Worm (Caenorhabditis elegans) whole organism, L4 larva: ENCODE measurements around the gene ttll-15.

ENCODE experiments used
- F26F4.8 ChIP-seq: fragments of 200-800 bp; sonication (Bioruptor generic); conservative IDR thresholded peaks from 2 replicates; pipeline ENCODE4 v1.3.6; 2022; ENCODE audit warnings: missing genetic modification characterization, missing compliant biosample characterization
- T20F7.1 ChIP-seq: fragments of 200-800 bp; sonication (Bioruptor generic); optimal IDR thresholded peaks from 2 replicates; lab custom pipeline; 2018; ENCODE audit warnings: mild to moderate bottlenecking, missing genetic modification characterization, missing compliant biosample characterization
- Y105C5A.15 ChIP-seq: fragments of 200-800 bp; sonication (Bioruptor generic); IDR thresholded peaks from 2 replicates; pipeline ENCODE4 v1.3.6; 2022; ENCODE audit warnings: missing genetic modification characterization, missing compliant biosample characterization
- ZK546.5 ChIP-seq, 2 experiments: sonication (generic microtip); optimal IDR thresholded peaks; 2 replicates each; lab custom pipeline; 2017; ENCODE audit warnings: missing biosample characterization in 2 of 2, missing genetic modification characterization in 2 of 2
- aha-1 ChIP-seq: fragments of 150-350 bp; peaks from one replicate; lab custom pipeline; 2014; ENCODE audit warnings: missing biosample characterization, missing genetic modification characterization
- ceh-32 ChIP-seq: sonication (generic microtip); optimal IDR thresholded peaks from 2 replicates; lab custom pipeline; 2016; ENCODE audit warnings: mild to moderate bottlenecking, missing genetic modification characterization, missing compliant biosample characterization; ENCODE audit not compliant: poor library complexity
- ceh-82 ChIP-seq: sonication (generic microtip); optimal IDR thresholded peaks from 2 replicates; lab custom pipeline; 2017; ENCODE audit warnings: missing biosample characterization, missing genetic modification characterization
- cey-2 ChIP-seq: sonication (generic microtip); optimal IDR thresholded peaks from 3 replicates; lab custom pipeline; 2017; ENCODE audit warnings: missing genetic modification characterization, mild to moderate bottlenecking, missing compliant biosample characterization, antibody characterized with exemption, borderline replicate concordance; ENCODE audit not compliant: insufficient read depth
- ctbp-1 ChIP-seq: fragments of 200-800 bp; sonication (Bioruptor generic); IDR thresholded peaks from 2 replicates; pipeline ENCODE4 v1.3.6; 2022; ENCODE audit warnings: missing genetic modification reagents, missing genetic modification characterization, missing compliant biosample characterization
- daf-12 ChIP-seq: fragments of 150-350 bp; optimal IDR thresholded peaks from 2 replicates; lab custom pipeline; 2014; ENCODE audit warnings: missing biosample characterization, missing genetic modification reagents, missing genetic modification characterization
- daf-16 ChIP-seq, 3 experiments: sonication (generic microtip); optimal IDR thresholded peaks; 2 replicates each; lab custom pipeline; 2016 to 2017; ENCODE audit warnings: missing genetic modification characterization in 3 of 3, missing genetic modification reagents in 3 of 3, mild to moderate bottlenecking in 2 of 3, missing compliant biosample characterization in 2 of 3, missing biosample characterization in 1 of 3, moderate library complexity in 1 of 3
- daf-19 ChIP-seq: fragments of 200-800 bp; sonication (Bioruptor generic); conservative IDR thresholded peaks from 2 replicates; pipeline ENCODE4 v1.3.6; 2022; ENCODE audit warnings: missing genetic modification characterization, missing compliant biosample characterization
- dmd-6 ChIP-seq: fragments of 200-800 bp; sonication (Bioruptor generic); IDR thresholded peaks from 2 replicates; pipeline ENCODE4 v1.3.6; 2022; ENCODE audit warnings: missing genetic modification reagents, missing genetic modification characterization, missing compliant biosample characterization
- hif-1 ChIP-seq, 2 experiments: sonication (generic microtip); optimal IDR thresholded peaks; 2 replicates each; lab custom pipeline; 2016 to 2017; ENCODE audit warnings: missing compliant biosample characterization in 2 of 2, missing genetic modification characterization in 2 of 2, missing genetic modification reagents in 2 of 2, missing genotype in 2 of 2, mild to moderate bottlenecking in 1 of 2
- hlh-11 ChIP-seq: fragments of 200-800 bp; sonication (Bioruptor generic); optimal IDR thresholded peaks from 2 replicates; lab custom pipeline; 2018; ENCODE audit warnings: mild to moderate bottlenecking, missing genetic modification characterization, missing compliant biosample characterization
- hlh-30 ChIP-seq: sonication (generic microtip); optimal IDR thresholded peaks from 2 replicates; lab custom pipeline; 2017; ENCODE audit warnings: antibody characterized with exemption, mild to moderate bottlenecking, missing genetic modification characterization, missing compliant biosample characterization; ENCODE audit not compliant: insufficient read depth
- jun-1 ChIP-seq: fragments of 150-350 bp; optimal IDR thresholded peaks from 2 replicates; lab custom pipeline; 2014; ENCODE audit warnings: missing biosample characterization, missing genetic modification reagents, missing genetic modification characterization
- lim-7 ChIP-seq: fragments of 200-800 bp; sonication (Bioruptor generic); IDR thresholded peaks from 2 replicates; pipeline ENCODE4 v1.3.6; 2022; ENCODE audit warnings: missing genetic modification characterization, missing compliant biosample characterization
- lin-13 ChIP-seq: fragments of 150-350 bp; optimal IDR thresholded peaks from 2 replicates; lab custom pipeline; 2014; ENCODE audit warnings: missing biosample characterization, missing genetic modification reagents, missing genetic modification characterization
- lin-29 ChIP-seq: fragments of 200-800 bp; sonication (Bioruptor generic); IDR thresholded peaks from 2 replicates; pipeline ENCODE4 v1.3.6; 2022; ENCODE audit warnings: missing genetic modification reagents, missing genetic modification characterization, missing compliant biosample characterization
- lin-38 ChIP-seq: fragments of 200-800 bp; sonication (Bioruptor generic); IDR thresholded peaks from 2 replicates; pipeline ENCODE4 v1.3.6; 2022; ENCODE audit warnings: missing genetic modification reagents, missing genetic modification characterization, missing compliant biosample characterization
- lsy-2 ChIP-seq, 2 experiments: fragments of 150-350 bp in 1 of 2; sonication (generic microtip) in 1 of 2; optimal IDR thresholded peaks; 2 replicates each; lab custom pipeline; 2014 to 2017; ENCODE audit warnings: missing biosample characterization in 2 of 2, missing genetic modification characterization in 2 of 2
- mdl-1 ChIP-seq, 2 experiments: fragments of 150-350 bp in 1 of 2; sonication (generic microtip) in 1 of 2; optimal IDR thresholded peaks; 2 replicates each; lab custom pipeline; 2014 to 2017; ENCODE audit warnings: missing biosample characterization in 2 of 2, missing genetic modification characterization in 2 of 2
- mdt-29 ChIP-seq: fragments of 200-800 bp; sonication (Bioruptor generic); IDR thresholded peaks from 2 replicates; pipeline ENCODE4 v1.3.6; 2022; ENCODE audit warnings: missing genetic modification reagents, missing genetic modification characterization, missing compliant biosample characterization
- mxl-2 ChIP-seq: fragments of 200-800 bp; sonication (Bioruptor generic); conservative IDR thresholded peaks from 2 replicates; pipeline ENCODE4 v1.3.6; 2022; ENCODE audit warnings: missing genetic modification reagents, missing genetic modification characterization, missing compliant biosample characterization
- mxl-3 ChIP-seq: fragments of 200-800 bp; sonication (Bioruptor generic); optimal IDR thresholded peaks from 2 replicates; lab custom pipeline; 2018; ENCODE audit warnings: mild to moderate bottlenecking, missing genetic modification characterization, missing compliant biosample characterization
- nhr-102 ChIP-seq: sonication (generic microtip); optimal IDR thresholded peaks from 2 replicates; lab custom pipeline; 2016; ENCODE audit warnings: mild to moderate bottlenecking, missing genetic modification characterization, moderate library complexity, missing compliant biosample characterization
- nhr-111 ChIP-seq: fragments of 200-800 bp; sonication (Bioruptor generic); optimal IDR thresholded peaks from 2 replicates; lab custom pipeline; 2018; ENCODE audit warnings: mild to moderate bottlenecking, missing genetic modification characterization, missing compliant biosample characterization
- nhr-237 ChIP-seq: sonication (generic microtip); optimal IDR thresholded peaks from 2 replicates; lab custom pipeline; 2017; ENCODE audit warnings: missing biosample characterization, missing genetic modification characterization
- nhr-25 ChIP-seq: sonication (generic microtip); optimal IDR thresholded peaks from 2 replicates; lab custom pipeline; 2017; ENCODE audit warnings: missing genetic modification characterization, mild to moderate bottlenecking, missing compliant biosample characterization, antibody characterized with exemption, moderate library complexity, borderline replicate concordance; ENCODE audit not compliant: insufficient read depth
- nhr-48 ChIP-seq: sonication (generic microtip); optimal IDR thresholded peaks from 2 replicates; lab custom pipeline; 2016; ENCODE audit warnings: mild to moderate bottlenecking, missing genetic modification characterization, missing compliant biosample characterization
- nhr-6 ChIP-seq: fragments of 150-350 bp; optimal IDR thresholded peaks from 2 replicates; lab custom pipeline; 2014; ENCODE audit warnings: missing biosample characterization, missing genetic modification characterization
- nhr-77 ChIP-seq: fragments of 150-350 bp; optimal IDR thresholded peaks from 2 replicates; lab custom pipeline; 2014; ENCODE audit warnings: missing biosample characterization, missing genetic modification characterization
- php-3 ChIP-seq: fragments of 200-800 bp; sonication (Bioruptor generic); IDR thresholded peaks from 2 replicates; pipeline ENCODE4 v1.3.6; 2022; ENCODE audit warnings: missing genetic modification reagents, missing genetic modification characterization, missing compliant biosample characterization
- rbr-2 ChIP-seq: sonication (generic microtip); optimal IDR thresholded peaks from 2 replicates; lab custom pipeline; 2016; ENCODE audit warnings: missing genotype, missing genetic modification characterization, missing compliant biosample characterization
- sdz-12 ChIP-seq: fragments of 200-800 bp; sonication (Bioruptor generic); optimal IDR thresholded peaks from 2 replicates; lab custom pipeline; 2018; ENCODE audit warnings: mild to moderate bottlenecking, missing genetic modification characterization, missing compliant biosample characterization
- spr-3 ChIP-seq: fragments of 200-800 bp; sonication (Bioruptor generic); optimal IDR thresholded peaks from 2 replicates; lab custom pipeline; 2018; ENCODE audit warnings: mild to moderate bottlenecking, missing genetic modification characterization, missing compliant biosample characterization
- tag-97 ChIP-seq: fragments of 200-800 bp; sonication (Bioruptor generic); IDR thresholded peaks from 2 replicates; pipeline ENCODE4 v1.3.6; 2022; ENCODE audit warnings: missing genetic modification characterization, missing compliant biosample characterization
- tra-1 ChIP-seq: fragments of 200-800 bp; sonication (Bioruptor generic); IDR thresholded peaks from 2 replicates; pipeline ENCODE4 v1.3.6; 2022; ENCODE audit warnings: missing genetic modification reagents, missing genetic modification characterization, missing compliant biosample characterization
- unc-62 ChIP-seq, 3 experiments: fragments of 150-350 bp in 1 of 3; sonication (generic microtip); optimal IDR thresholded peaks in 2 of 3; peaks in 1 of 3; 1 replicate in 1 of 3; 2 replicates in 2 of 3; lab custom pipeline; 2014 to 2017; ENCODE audit warnings: missing biosample characterization in 3 of 3, missing genetic modification characterization in 3 of 3, missing genetic modification reagents in 3 of 3, missing genotype in 1 of 3
- zag-1 ChIP-seq: fragments of 150-350 bp; optimal IDR thresholded peaks from 2 replicates; lab custom pipeline; 2014; ENCODE audit warnings: missing biosample characterization, missing genetic modification characterization
- zfp-3 ChIP-seq: fragments of 200-800 bp; sonication (Bioruptor generic); conservative IDR thresholded peaks from 2 replicates; pipeline ENCODE4 v1.3.6; 2022; ENCODE audit warnings: missing genetic modification reagents, missing genetic modification characterization, missing compliant biosample characterization
- ztf-11 ChIP-seq: fragments of 150-350 bp; optimal IDR thresholded peaks from 2 replicates; lab custom pipeline; 2014; ENCODE audit warnings: missing biosample characterization, missing genetic modification characterization

ttll-15 gene

ce11 chrV:10371177-10371576 lies 12.8 kb downstream of the ttll-15 start (continued):
- no peak for TF ChIP-seq lin-38 (GFP tag; lab: Robert Waterston, UW)
- TF ChIP-seq ZK546.5 (tag; optimal IDR thresholded peaks at IDR 0.05; lab: Kevin White, UChicago): no peak
- no peak for TF ChIP-seq lim-7 (GFP tag; lab: Robert Waterston, UW)
- TF ChIP-seq lin-13: no peak
- TF ChIP-seq hlh-11 (tag; lab: Kevin White, UChicago): peak; percentile 86
- TF ChIP-seq mdl-1 (tag; optimal IDR thresholded peaks at IDR 0.05; lab: Kevin White, UChicago): peak in 1 of 2 experiments; percentile 66
- TF ChIP-seq nhr-102: no peak
- TF ChIP-seq T20F7.1 (GFP tag; lab: Kevin White, UChicago): peak; percentile 56
- TF ChIP-seq sdz-12 (GFP tag; lab: Kevin White, UChicago): no peak
- peak; percentile 67 for TF ChIP-seq nhr-48
- TF ChIP-seq daf-12: no peak
- peak; percentile 65 for TF ChIP-seq nhr-77 (tag; lab: Kevin White, UChicago)
- no peak for TF ChIP-seq lin-29 (GFP tag; lab: Robert Waterston, UW)
- TF ChIP-seq unc-62 (GFP tag; optimal IDR thresholded peaks at IDR 0.05 in 1 of 2; lab: Kevin White, UChicago): peak in 1 of 2 experiments; percentile 42
- TF ChIP-seq unc-62 (tag; optimal IDR thresholded peaks at IDR 0.05; lab: Kevin White, UChicago): no peak
- no peak for TF ChIP-seq nhr-25 (tag; lab: Kevin White, UChicago)
- no peak for TF ChIP-seq F26F4.8
- TF ChIP-seq aha-1 (tag; lab: Kevin White, UChicago): peak; percentile 1
- peak; percentile 95 for TF ChIP-seq dmd-6
- peak in 1 of 2 experiments; percentile 45 for TF ChIP-seq hif-1 (tag; optimal IDR thresholded peaks at IDR 0.05; lab: Kevin White, UChicago)
- no peak for TF ChIP-seq ctbp-1 (GFP tag; lab: Robert Waterston, UW)
- TF ChIP-seq mxl-2 (GFP tag; lab: Robert Waterston, UW): no peak
- TF ChIP-seq jun-1 (tag; lab: Kevin White, UChicago): no peak
- TF ChIP-seq ceh-32 (tag; lab: Kevin White, UChicago): no peak
- no peak for TF ChIP-seq nhr-237 (tag; lab: Kevin White, UChicago)
- peak; percentile 59 for TF ChIP-seq cey-2
- TF ChIP-seq Y105C5A.15: no peak
- peak; percentile 82 for TF ChIP-seq hlh-30
- TF ChIP-seq nhr-111: no peak
- TF ChIP-seq lsy-2 (tag; optimal IDR thresholded peaks at IDR 0.05; lab: Kevin White, UChicago): no peak
- 0 out of 2 replicates have a peak, but pooled peaks have one; percentile 29 for TF ChIP-seq zfp-3 (GFP tag; lab: Robert Waterston, UW)
- 0 out of 2 replicates have a peak, but pooled peaks have one; percentile 33 for TF ChIP-seq php-3
- TF ChIP-seq ceh-82 (tag; lab: Kevin White, UChicago): no peak
- TF ChIP-seq nhr-6: peak; percentile 5
- no peak for TF ChIP-seq spr-3 (GFP tag; lab: Kevin White, UChicago)
- peak; percentile 74; the same call in 1 of the 2 replicates for TF ChIP-seq tra-1
- TF ChIP-seq daf-16 (GFP tag; optimal IDR thresholded peaks at IDR 0.05; lab: Kevin White, UChicago): no peak
- TF ChIP-seq daf-16 (tag; optimal IDR thresholded peaks at IDR 0.05; lab: Kevin White, UChicago): peak; percentile 83
- no peak for TF ChIP-seq rbr-2 (tag; lab: Kevin White, UChicago)
- TF ChIP-seq tag-97: no peak
- no peak for TF ChIP-seq mdt-29 (GFP tag; lab: Robert Waterston, UW)
- TF ChIP-seq mxl-3 (GFP tag; lab: Kevin White, UChicago): peak; percentile 72
- no peak for TF ChIP-seq zag-1 (tag; lab: Kevin White, UChicago)
- TF ChIP-seq daf-19 (GFP tag; lab: Robert Waterston, UW): no peak
- TF ChIP-seq ztf-11 (tag; lab: Kevin White, UChicago): no peak
